Worm (Caenorhabditis elegans) whole organism, L4 larva: ENCODE results near the gene srd-26.

Experiments
- F37D6.2 ChIP-seq: sonication (generic microtip); optimal IDR thresholded peaks from 2 replicates; lab custom pipeline; 2016; ENCODE audit warnings: mild to moderate bottlenecking, missing genetic modification characterization, missing compliant biosample characterization
- F49E8.2 ChIP-seq: sonication (generic microtip); optimal IDR thresholded peaks from 2 replicates; lab custom pipeline; 2016; ENCODE audit warnings: missing compliant biosample characterization, mild to moderate bottlenecking, missing genetic modification characterization, borderline replicate concordance
- Y5F2A.4 ChIP-seq: fragments of 200-800 bp; sonication (Bioruptor generic); optimal IDR thresholded peaks from 2 replicates; lab custom pipeline; 2018; ENCODE audit warnings: mild to moderate bottlenecking, missing genetic modification characterization, missing compliant biosample characterization
- cey-2 ChIP-seq: sonication (generic microtip); optimal IDR thresholded peaks from 3 replicates; lab custom pipeline; 2017; ENCODE audit warnings: missing genetic modification characterization, mild to moderate bottlenecking, missing compliant biosample characterization, antibody characterized with exemption, borderline replicate concordance; ENCODE audit not compliant: insufficient read depth
- daf-12 ChIP-seq: fragments of 150-350 bp; optimal IDR thresholded peaks from 2 replicates; lab custom pipeline; 2014; ENCODE audit warnings: missing biosample characterization, missing genetic modification reagents, missing genetic modification characterization
- daf-19 ChIP-seq: fragments of 200-800 bp; sonication (Bioruptor generic); conservative IDR thresholded peaks from 2 replicates; pipeline ENCODE4 v1.3.6; 2022; ENCODE audit warnings: missing genetic modification characterization, missing compliant biosample characterization
- dmd-6 ChIP-seq: fragments of 200-800 bp; sonication (Bioruptor generic); IDR thresholded peaks from 2 replicates; pipeline ENCODE4 v1.3.6; 2022; ENCODE audit warnings: missing genetic modification reagents, missing genetic modification characterization, missing compliant biosample characterization
- dmd-8 ChIP-seq: fragments of 200-800 bp; sonication (Bioruptor generic); IDR thresholded peaks from 2 replicates; pipeline ENCODE4 v1.3.6; 2022; ENCODE audit warnings: missing genetic modification characterization, missing compliant biosample characterization
- dmd-9 ChIP-seq: fragments of 200-800 bp; sonication (Bioruptor generic); IDR thresholded peaks from 2 replicates; pipeline ENCODE4 v1.3.6; 2022; ENCODE audit warnings: missing genetic modification reagents, missing genetic modification characterization, missing compliant biosample characterization
- duxl-1 ChIP-seq: sonication (generic microtip); optimal IDR thresholded peaks from 2 replicates; lab custom pipeline; 2016; ENCODE audit warnings: mild to moderate bottlenecking, missing genetic modification characterization, moderate library complexity, missing compliant biosample characterization; ENCODE audit not compliant: poor library complexity
- egl-27 ChIP-seq: sonication (generic microtip); optimal IDR thresholded peaks from 3 replicates; lab custom pipeline; 2017; ENCODE audit warnings: missing biosample characterization, missing genetic modification reagents, missing genetic modification characterization
- egl-43 ChIP-seq: fragments of 200-800 bp; sonication (Bioruptor generic); IDR thresholded peaks from 2 replicates; pipeline ENCODE4 v1.3.6; 2022; ENCODE audit warnings: missing genetic modification reagents, missing genetic modification characterization, missing compliant biosample characterization
- fos-1 ChIP-seq: fragments of 150-350 bp; optimal IDR thresholded peaks from 2 replicates; lab custom pipeline; 2014; ENCODE audit warnings: missing biosample characterization, missing genetic modification characterization
- hif-1 ChIP-seq, 2 experiments: sonication (generic microtip); optimal IDR thresholded peaks; 2 replicates each; lab custom pipeline; 2016 to 2017; ENCODE audit warnings: missing compliant biosample characterization in 2 of 2, missing genetic modification characterization in 2 of 2, missing genetic modification reagents in 2 of 2, missing genotype in 2 of 2, mild to moderate bottlenecking in 1 of 2
- hlh-11 ChIP-seq: fragments of 200-800 bp; sonication (Bioruptor generic); optimal IDR thresholded peaks from 2 replicates; lab custom pipeline; 2018; ENCODE audit warnings: mild to moderate bottlenecking, missing genetic modification characterization, missing compliant biosample characterization
- hlh-30 ChIP-seq: sonication (generic microtip); optimal IDR thresholded peaks from 2 replicates; lab custom pipeline; 2017; ENCODE audit warnings: antibody characterized with exemption, mild to moderate bottlenecking, missing genetic modification characterization, missing compliant biosample characterization; ENCODE audit not compliant: insufficient read depth
- lin-1 ChIP-seq: fragments of 200-800 bp; sonication (Bioruptor generic); IDR thresholded peaks from 2 replicates; pipeline ENCODE4 v1.3.6; 2022; ENCODE audit warnings: missing genetic modification reagents, missing genetic modification characterization, missing compliant biosample characterization
- lin-29 ChIP-seq: fragments of 200-800 bp; sonication (Bioruptor generic); IDR thresholded peaks from 2 replicates; pipeline ENCODE4 v1.3.6; 2022; ENCODE audit warnings: missing genetic modification reagents, missing genetic modification characterization, missing compliant biosample characterization
- lir-3 ChIP-seq: sonication (generic microtip); optimal IDR thresholded peaks from 2 replicates; lab custom pipeline; 2016; ENCODE audit warnings: mild to moderate bottlenecking, missing genetic modification characterization, missing compliant biosample characterization
- lsy-2 ChIP-seq, 2 experiments: fragments of 150-350 bp in 1 of 2; sonication (generic microtip) in 1 of 2; optimal IDR thresholded peaks; 2 replicates each; lab custom pipeline; 2014 to 2017; ENCODE audit warnings: missing biosample characterization in 2 of 2, missing genetic modification characterization in 2 of 2
- madf-5 ChIP-seq, 2 experiments: fragments of 200-800 bp; sonication (Bioruptor generic); IDR thresholded peaks; 2 replicates each; pipeline ENCODE4 v1.3.6; 2022; ENCODE audit warnings: missing compliant biosample characterization in 2 of 2, missing genetic modification characterization in 2 of 2
- mdt-29 ChIP-seq: fragments of 200-800 bp; sonication (Bioruptor generic); IDR thresholded peaks from 2 replicates; pipeline ENCODE4 v1.3.6; 2022; ENCODE audit warnings: missing genetic modification reagents, missing genetic modification characterization, missing compliant biosample characterization
- nhr-11 ChIP-seq: fragments of 150-350 bp; optimal IDR thresholded peaks from 2 replicates; lab custom pipeline; 2014; ENCODE audit warnings: missing biosample characterization, missing genetic modification characterization
- nhr-28 ChIP-seq: fragments of 150-350 bp; optimal IDR thresholded peaks from 2 replicates; lab custom pipeline; 2014; ENCODE audit warnings: missing biosample characterization, missing genetic modification characterization
- nhr-48 ChIP-seq: sonication (generic microtip); optimal IDR thresholded peaks from 2 replicates; lab custom pipeline; 2016; ENCODE audit warnings: mild to moderate bottlenecking, missing genetic modification characterization, missing compliant biosample characterization
- nhr-6 ChIP-seq: fragments of 150-350 bp; optimal IDR thresholded peaks from 2 replicates; lab custom pipeline; 2014; ENCODE audit warnings: missing biosample characterization, missing genetic modification characterization
- set-16 ChIP-seq: fragments of 200-800 bp; sonication (Bioruptor generic); IDR thresholded peaks from 2 replicates; pipeline ENCODE4 v1.3.6; 2022; ENCODE audit warnings: missing genetic modification reagents, missing genetic modification characterization, missing compliant biosample characterization
- snpc-4 ChIP-seq: fragments of 150-350 bp; optimal IDR thresholded peaks from 2 replicates; lab custom pipeline; 2014; ENCODE audit warnings: missing biosample characterization, missing genetic modification characterization
- spr-3 ChIP-seq: fragments of 200-800 bp; sonication (Bioruptor generic); optimal IDR thresholded peaks from 2 replicates; lab custom pipeline; 2018; ENCODE audit warnings: mild to moderate bottlenecking, missing genetic modification characterization, missing compliant biosample characterization
- unc-62 ChIP-seq, 3 experiments: fragments of 150-350 bp in 1 of 3; sonication (generic microtip); optimal IDR thresholded peaks in 2 of 3; peaks in 1 of 3; 1 replicate in 1 of 3; 2 replicates in 2 of 3; lab custom pipeline; 2014 to 2017; ENCODE audit warnings: missing biosample characterization in 3 of 3, missing genetic modification characterization in 3 of 3, missing genetic modification reagents in 3 of 3, missing genotype in 1 of 3
- zfp-3 ChIP-seq: fragments of 200-800 bp; sonication (Bioruptor generic); conservative IDR thresholded peaks from 2 replicates; pipeline ENCODE4 v1.3.6; 2022; ENCODE audit warnings: missing genetic modification reagents, missing genetic modification characterization, missing compliant biosample characterization
- zip-2 ChIP-seq: fragments of 150-350 bp; optimal IDR thresholded peaks from 2 replicates; lab custom pipeline; 2014; ENCODE audit warnings: missing biosample characterization, missing genetic modification characterization

The srd-26 gene

ce11 chrV:14160698-14161097 is 2.1 kb downstream of the srd-26 start, which contains the start of gene cest-1.2 (continued):
- peak; percentile 1 for TF ChIP-seq hlh-30
- no peak for TF ChIP-seq nhr-48 (tag; lab: Kevin White, UChicago)
- TF ChIP-seq F49E8.2 (tag; lab: Kevin White, UChicago) = no peak
- TF ChIP-seq daf-12 (tag; lab: Kevin White, UChicago) = no peak
- TF ChIP-seq mdt-29 (GFP tag; lab: Robert Waterston, UW) = no peak
- TF ChIP-seq cey-2 (tag; lab: Kevin White, UChicago) = no peak
- TF ChIP-seq fos-1 (tag; lab: Kevin White, UChicago) = no peak
- 0 out of 2 replicates have a peak, but pooled peaks have one; percentile 17 for TF ChIP-seq dmd-6 (GFP tag; lab: Robert Waterston, UW)
- no peak for TF ChIP-seq lin-29 (GFP tag; lab: Robert Waterston, UW)
- no peak for TF ChIP-seq lir-3
- no peak for TF ChIP-seq lsy-2 (tag; optimal IDR thresholded peaks at IDR 0.05; lab: Kevin White, UChicago)
- no peak for TF ChIP-seq zfp-3
- no peak for TF ChIP-seq zip-2

DNA sequence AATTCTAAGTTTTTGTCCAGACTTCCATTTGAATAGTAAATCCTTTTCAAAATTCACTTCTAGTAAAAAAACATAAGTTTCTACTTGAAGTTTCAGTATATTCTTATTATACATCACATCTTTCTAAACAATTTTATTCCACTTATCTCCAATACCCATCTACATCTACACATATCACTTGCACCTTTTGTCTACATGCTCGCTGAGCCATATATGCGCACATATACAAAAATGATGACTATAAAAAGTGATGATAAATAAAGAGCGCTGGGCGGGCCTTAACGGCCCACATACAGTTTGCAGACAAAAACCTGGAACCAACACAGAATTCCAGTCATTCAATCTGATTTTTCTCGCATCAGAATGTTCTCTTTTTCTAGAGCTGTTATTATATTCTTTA is 6.3 kb downstream of the srd-26 start, which contains the start of gene AH10.2:
Gene AH10.2, plus strand, starts transcription at position 301 of the 400 bp plus-strand sequence.
- TF ChIP-seq duxl-1 (no peak), unc-62 (GFP tag; optimal IDR thresholded peaks at IDR 0.05 in 1 of 2; lab: Kevin White, UChicago) (peak in 1 of 2 experiments; percentile 64), unc-62 (tag; optimal IDR thresholded peaks at IDR 0.05; lab: Kevin White, UChicago) (no peak)

ce11 chrV:14153615-14154014 is 9.2 kb downstream of the srd-26 start:
- TF ChIP-seq hlh-11 (tag; lab: Kevin White, UChicago) (peak; percentile 14), madf-5 (GFP tag; IDR thresholded peaks at IDR 0.05; lab: Robert Waterston, UW) (no peak), nhr-11 (peak; percentile 19)

- peak in 1 of 2 experiments; percentile 57 for TF ChIP-seq unc-62 (GFP tag; optimal IDR thresholded peaks at IDR 0.05 in 1 of 2; lab: Kevin White, UChicago)
- TF ChIP-seq unc-62 (tag; optimal IDR thresholded peaks at IDR 0.05; lab: Kevin White, UChicago) = no peak
- peak; percentile 2 for TF ChIP-seq nhr-28 (tag; lab: Kevin White, UChicago)
- TF ChIP-seq egl-43 (GFP tag; lab: Robert Waterston, UW) = no peak
Measured at ce11 chrV:14150966-14151365, 11.8 kb downstream of the srd-26 start.

- TF ChIP-seq egl-27 = no peak
- TF ChIP-seq unc-62 (GFP tag; optimal IDR thresholded peaks at IDR 0.05 in 1 of 2; lab: Kevin White, UChicago) = peak in 1 of 2 experiments; percentile 65
- TF ChIP-seq unc-62 (tag; optimal IDR thresholded peaks at IDR 0.05; lab: Kevin White, UChicago) = no peak
Measured at ce11 chrV:14149125-14149524, 13.7 kb downstream of the srd-26 start.

DNA sequence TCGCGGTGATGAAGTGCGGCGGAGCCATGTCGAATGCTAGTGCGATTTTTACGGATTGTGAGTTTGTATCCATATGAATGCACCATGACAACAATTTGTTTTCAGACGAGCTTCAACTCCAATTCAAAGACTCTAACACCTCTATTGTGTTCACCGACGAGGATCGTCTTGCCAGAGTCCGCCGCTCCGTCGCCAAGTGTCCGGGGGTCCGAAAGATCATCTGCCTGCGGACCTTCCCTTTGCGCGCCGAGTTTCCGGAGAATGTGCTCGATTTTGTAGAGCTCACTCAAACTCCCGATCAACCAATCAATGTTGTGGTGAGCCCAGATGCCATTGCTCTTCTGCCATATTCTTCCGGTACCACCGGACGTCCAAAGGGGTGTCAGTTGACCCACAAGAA is 15.7 kb downstream of the srd-26 start:
- TF ChIP-seq duxl-1 (no peak), set-16 (GFP tag; lab: Robert Waterston, UW) (peak; percentile 67)

- TF ChIP-seq egl-43 (GFP tag; lab: Robert Waterston, UW) (no peak), lin-1 (GFP tag; lab: Robert Waterston, UW) (no peak), daf-19 (GFP tag; lab: Robert Waterston, UW) (no peak), spr-3 (GFP tag; lab: Kevin White, UChicago) (no peak), snpc-4 (tag; lab: Kevin White, UChicago) (no peak), hif-1 (tag; optimal IDR thresholded peaks at IDR 0.05; lab: Kevin White, UChicago) (no peak), Y5F2A.4 (GFP tag; lab: Kevin White, UChicago) (no peak), F37D6.2 (tag; lab: Kevin White, UChicago) (no peak), mdt-29 (GFP tag; lab: Robert Waterston, UW) (no peak), nhr-6 (tag; lab: Kevin White, UChicago) (no peak), dmd-9 (GFP tag; lab: Robert Waterston, UW) (no peak), dmd-8 (GFP tag; lab: Robert Waterston, UW) (no peak)
Measured at ce11 chrV:14146199-14146598, 16.6 kb downstream of the srd-26 start, which contains the start of gene acs-10. Gene acs-10 (plus strand): TSS chrV:14146499.
